Worm (Caenorhabditis elegans): ENCODE data around the gene bath-38.

bath-38 gene

ce11 chrII:10014384-10014783, 30.7 kb downstream of the bath-38 start:
- TF ChIP-seq nhr-25 (tag; optimal IDR thresholded peaks at IDR 0.05) (no peak), blmp-1 (tag; optimal IDR thresholded peaks at IDR 0.05; ENCODE audit: insufficient read depth) (no peak), ztf-4 (tag; optimal IDR thresholded peaks at IDR 0.05) (no peak), sma-9 (GFP tag; optimal IDR thresholded peaks at IDR 0.05) (no peak), sma-9 (tag; optimal IDR thresholded peaks at IDR 0.05) (no peak), F13H6.1 (tag; optimal IDR thresholded peaks at IDR 0.05) (no peak), ceh-16 (tag; optimal IDR thresholded peaks at IDR 0.05) (no peak), lin-13 (GFP tag; optimal IDR thresholded peaks at IDR 0.05) (no peak), elt-1 (tag; optimal IDR thresholded peaks at IDR 0.05) (no peak), ama-1 (optimal IDR thresholded peaks at IDR 0.05) (no peak), dmd-4 (tag; optimal IDR thresholded peaks at IDR 0.05) (no peak), sma-3 (GFP tag; optimal IDR thresholded peaks at IDR 0.05) (no peak)

DNA sequence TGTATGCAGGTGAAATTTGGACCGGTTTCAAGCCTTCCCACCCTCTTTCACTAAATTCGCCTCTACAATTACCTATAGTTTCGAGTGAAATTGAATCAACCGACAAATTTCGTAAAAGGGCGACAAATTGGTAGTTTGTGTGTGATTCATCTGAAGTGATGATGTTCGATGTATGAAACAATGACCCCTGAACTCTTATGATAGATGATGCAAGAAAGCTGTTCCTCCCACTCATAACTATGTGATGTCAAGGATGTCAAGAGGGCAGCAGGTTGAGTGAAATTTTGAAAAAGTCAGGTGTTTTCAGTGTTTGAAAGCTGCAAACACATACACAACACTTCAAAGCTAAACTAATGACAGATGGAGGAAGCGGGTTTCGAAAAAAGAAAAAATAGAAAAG, 32.6 kb downstream of the bath-38 start:
- TF ChIP-seq gmeb-1 (tag; optimal IDR thresholded peaks at IDR 0.05) (no peak), nhr-25 (tag; optimal IDR thresholded peaks at IDR 0.05) (peak; percentile 24), nhr-12 (tag; optimal IDR thresholded peaks at IDR 0.05) (no peak), sem-4 (tag; optimal IDR thresholded peaks at IDR 0.05) (no peak), sma-9 (GFP tag; optimal IDR thresholded peaks at IDR 0.05) (peak; percentile 42), sma-9 (tag; optimal IDR thresholded peaks at IDR 0.05) (no peak), ztf-11 (tag; optimal IDR thresholded peaks at IDR 0.05) (no peak), lin-11 (tag; optimal IDR thresholded peaks at IDR 0.05) (no peak), lin-39 (tag; optimal IDR thresholded peaks at IDR 0.05) (no peak), mdl-1 (tag; optimal IDR thresholded peaks at IDR 0.05) (no peak), lsy-2 (tag; optimal IDR thresholded peaks at IDR 0.05) (no peak), nhr-129 (tag; optimal IDR thresholded peaks at IDR 0.05) (peak; percentile 82), unc-39 (tag; optimal IDR thresholded peaks at IDR 0.05) (no peak), zag-1 (tag; optimal IDR thresholded peaks at IDR 0.05) (no peak), F13H6.1 (tag; optimal IDR thresholded peaks at IDR 0.05) (peak; percentile 23)

ce11 chrII:10011733-10012132, 33.3 kb downstream of the bath-38 start:
- TF ChIP-seq nhr-25 (tag; optimal IDR thresholded peaks at IDR 0.05) (peak; percentile 21), sma-3 (GFP tag; optimal IDR thresholded peaks at IDR 0.05) (peak; percentile 43), nhr-77 (tag; optimal IDR thresholded peaks at IDR 0.05) (no peak)

ce11 chrII:10010914-10011313, 34.2 kb downstream of the bath-38 start:
- TF ChIP-seq ZK546.5 (tag; optimal IDR thresholded peaks at IDR 0.05) (no peak), nhr-25 (tag; optimal IDR thresholded peaks at IDR 0.05) (peak; percentile 70)

ce11 chrII:10008552-10008951, 36.5 kb downstream of the bath-38 start:
- TF ChIP-seq nhr-77 (tag; optimal IDR thresholded peaks at IDR 0.05) (no peak), blmp-1 (tag; optimal IDR thresholded peaks at IDR 0.05; ENCODE audit: insufficient read depth) (no peak), nhr-11 (tag; optimal IDR thresholded peaks at IDR 0.05) (no peak), lin-39 (tag; optimal IDR thresholded peaks at IDR 0.05) (no peak), elt-3 (tag; optimal IDR thresholded peaks at IDR 0.05) (no peak), lin-11 (tag; optimal IDR thresholded peaks at IDR 0.05) (no peak), nhr-23 (tag; optimal IDR thresholded peaks at IDR 0.05) (no peak), ztf-11 (tag; optimal IDR thresholded peaks at IDR 0.05) (no peak), nhr-12 (tag; optimal IDR thresholded peaks at IDR 0.05) (no peak), sem-4 (tag; optimal IDR thresholded peaks at IDR 0.05) (no peak), sma-3 (GFP tag; optimal IDR thresholded peaks at IDR 0.05) (no peak), egl-27 (tag; optimal IDR thresholded peaks at IDR 0.05) (no peak), zag-1 (tag; optimal IDR thresholded peaks at IDR 0.05) (no peak), nhr-10 (tag; optimal IDR thresholded peaks at IDR 0.05) (no peak), ZK546.5 (tag; optimal IDR thresholded peaks at IDR 0.05) (no peak), nhr-21 (tag; optimal IDR thresholded peaks at IDR 0.05) (no peak), ceh-16 (tag; optimal IDR thresholded peaks at IDR 0.05) (no peak), peb-1 (tag; optimal IDR thresholded peaks at IDR 0.05) (no peak), unc-55 (GFP tag; optimal IDR thresholded peaks at IDR 0.05) (no peak)

- TF ChIP-seq sem-4 (tag; optimal IDR thresholded peaks at IDR 0.05) = no peak
- TF ChIP-seq ztf-4 (tag; optimal IDR thresholded peaks at IDR 0.05) = no peak
- TF ChIP-seq dmd-4 (tag; optimal IDR thresholded peaks at IDR 0.05) = no peak
- TF ChIP-seq ceh-16 (tag; optimal IDR thresholded peaks at IDR 0.05) = no peak
- TF ChIP-seq mab-5 (tag; optimal IDR thresholded peaks at IDR 0.05) = no peak
- no peak for TF ChIP-seq fos-1 (tag; optimal IDR thresholded peaks at IDR 0.05)
- TF ChIP-seq unc-55 (GFP tag; optimal IDR thresholded peaks at IDR 0.05) = no peak
Measured at ce11 chrII:10007917-10008316, 37.2 kb downstream of the bath-38 start, which contains the start of gene ZK892.5. TSS of gene ZK892.5 (plus strand) at chrII:10008217.
